Fruit fly (Drosophila melanogaster): ENCODE measurements around the gene CG34448.

DNA sequence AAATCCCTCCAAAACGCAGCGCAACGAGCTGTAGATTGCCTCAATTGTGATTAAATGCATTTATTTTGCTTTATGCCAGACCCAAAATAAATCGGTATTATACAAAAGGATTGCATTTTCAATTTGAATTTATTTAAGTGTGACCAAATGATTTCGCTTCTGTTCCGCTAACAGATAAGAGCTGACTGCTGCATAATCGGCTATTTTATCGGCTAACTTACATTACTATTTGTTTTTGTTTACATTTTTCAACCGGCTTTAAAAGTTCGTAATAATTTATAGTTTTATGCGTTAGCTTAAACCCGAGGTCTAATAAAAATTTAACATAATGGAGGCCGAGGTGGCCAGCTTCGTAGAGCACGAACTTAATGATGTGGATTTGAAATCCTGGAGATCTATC lies 34.8 kb downstream of the CG34448 start, which contains the start of gene PIG-Wa:
- no peak for TF ChIP-seq CG8478 (optimal IDR thresholded peaks at IDR 0.05)
- no peak for TF ChIP-seq CTCF (optimal IDR thresholded peaks at IDR 0.05)
